In the genomic region with DNA sequence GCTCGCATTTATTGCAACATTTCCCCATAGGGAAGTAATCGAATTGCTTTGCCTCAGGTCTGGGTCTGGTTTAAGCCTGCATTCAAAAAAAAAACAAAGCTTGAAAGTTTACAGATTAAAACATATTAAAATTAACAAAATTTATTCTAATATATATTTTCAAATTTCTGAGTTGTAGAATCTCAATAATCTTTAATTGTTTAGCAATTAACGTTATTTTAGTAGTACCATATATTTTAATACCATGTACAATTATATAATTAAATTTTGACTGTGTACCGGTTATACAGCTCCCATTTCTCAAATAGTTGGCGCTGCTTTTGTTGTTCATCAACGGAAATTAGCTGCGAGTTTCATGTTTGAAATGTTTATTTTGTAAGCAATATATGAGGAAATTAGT, we compare ENCODE assay signal across 3 fruit fly cellular contexts.
TF ChIP-seq lines count a peak whose summit lies in the region.

No protein-coding gene starts in this region.

- no peak for TF ChIP-seq CTCF in whole organism, embryonic (GFP tag; optimal IDR thresholded peaks at IDR 0.05; lab: Kevin White, UChicago)

TF ChIP-seq in whole organism, adult, 20 proteins besides CTCF, POLR2A, EP300 and RAD21:
- TF ChIP-seq kay (GFP tag; lab: Kevin White, UChicago; ENCODE audit: borderline replicate concordance) (peak; percentile 52), CG11617 (GFP tag; optimal IDR thresholded peaks at IDR 0.05; lab: Kevin White, UChicago) (no peak)

TF ChIP-seq in whole organism, embryonic, 481 proteins besides CTCF, POLR2A, EP300 and RAD21 (continues in another document):
- TF ChIP-seq seq (GFP tag; IDR thresholded peaks at IDR 0.05; lab: Robert Waterston, UW) (no peak), CG18619 (GFP tag; optimal IDR thresholded peaks at IDR 0.05; lab: Kevin White, UChicago) (peak; percentile 9), tgo (GFP tag; IDR thresholded peaks at IDR 0.05; lab: Robert Waterston, UW) (0 out of 3 replicates have a peak, but pooled peaks have one; percentile 13), CG17359 (tag; optimal IDR thresholded peaks at IDR 0.05; lab: Kevin White, UChicago) (peak; percentile 64), CG8290 (GFP tag; optimal IDR thresholded peaks at IDR 0.05; lab: Kevin White, UChicago) (no peak), CG8290 (tag; optimal IDR thresholded peaks at IDR 0.05; lab: Kevin White, UChicago) (no peak), CG13296 (GFP tag; optimal IDR thresholded peaks at IDR 0.05; lab: Kevin White, UChicago) (peak; percentile 13), Sox102F (GFP tag; optimal IDR thresholded peaks at IDR 0.05; lab: Kevin White, UChicago) (peak; percentile 78), CG31441 (GFP tag; IDR thresholded peaks at IDR 0.05; lab: Robert Waterston, UW) (peak; percentile 80), CG30403 (GFP tag; optimal IDR thresholded peaks at IDR 0.05; lab: Kevin White, UChicago) (peak; percentile 5), ash1 (GFP tag; optimal IDR thresholded peaks at IDR 0.05; lab: Kevin White, UChicago) (no peak), Hr78 (GFP tag; optimal IDR thresholded peaks at IDR 0.05; lab: Kevin White, UChicago) (no peak), az2 (GFP tag; optimal IDR thresholded peaks at IDR 0.05; lab: Kevin White, UChicago) (peak; percentile 15), unpg (GFP tag; optimal IDR thresholded peaks at IDR 0.05; lab: Kevin White, UChicago) (peak; percentile 50), CG10543 (GFP tag; optimal IDR thresholded peaks at IDR 0.05; lab: Kevin White, UChicago) (no peak), CG17385 (GFP tag; optimal IDR thresholded peaks at IDR 0.05; lab: Kevin White, UChicago) (peak; percentile 4), grau (tag; optimal IDR thresholded peaks at IDR 0.05; lab: Kevin White, UChicago) (peak; percentile 36), CG14050 (GFP tag; IDR thresholded peaks at IDR 0.05; lab: Robert Waterston, UW) (peak; percentile 32; the same call in 1 of the 3 replicates), CoRest (tag; optimal IDR thresholded peaks at IDR 0.05; lab: Kevin White, UChicago) (peak; percentile 54), Asciz (GFP tag; optimal IDR thresholded peaks at IDR 0.05; lab: Kevin White, UChicago) (peak; percentile 28), CG11504 (tag; optimal IDR thresholded peaks at IDR 0.05; lab: Kevin White, UChicago) (peak; percentile 77), D19A (tag; optimal IDR thresholded peaks at IDR 0.05; lab: Kevin White, UChicago) (peak; percentile 1), Hr51 (GFP tag; optimal IDR thresholded peaks at IDR 0.05; lab: Kevin White, UChicago) (peak in 1 of 2 experiments; percentile 92), CG10979 (tag; optimal IDR thresholded peaks at IDR 0.05; lab: Kevin White, UChicago) (no peak), CG6689 (GFP tag; IDR thresholded peaks at IDR 0.05; lab: Robert Waterston, UW) (0 out of 2 replicates have a peak, but pooled peaks have one; percentile 41), stc (GFP tag; IDR thresholded peaks at IDR 0.05; lab: Robert Waterston, UW) (peak; percentile 60; the same call in 1 of the 2 replicates), jing (GFP tag; optimal IDR thresholded peaks at IDR 0.05; lab: Kevin White, UChicago) (no peak), CG1233 (GFP tag; optimal IDR thresholded peaks at IDR 0.05; lab: Kevin White, UChicago) (no peak), CG33557 (GFP tag; optimal IDR thresholded peaks at IDR 0.05; lab: Kevin White, UChicago) (no peak), CG10267 (tag; optimal IDR thresholded peaks at IDR 0.05; lab: Kevin White, UChicago) (no peak), hkb (optimal IDR thresholded peaks at IDR 0.05; lab: Kevin White, UChicago) (no peak), hkb (GFP tag; IDR thresholded peaks at IDR 0.05; lab: Robert Waterston, UW) (peak; percentile 49; the same call in 1 of the 2 replicates), Sox100B (GFP tag; optimal IDR thresholded peaks at IDR 0.05; lab: Kevin White, UChicago) (peak; percentile 65), CG2678 (tag; optimal IDR thresholded peaks at IDR 0.05; lab: Kevin White, UChicago) (peak; percentile 58), Oli (tag; optimal IDR thresholded peaks at IDR 0.05; lab: Kevin White, UChicago) (peak; percentile 50), CG4424 (GFP tag; optimal IDR thresholded peaks at IDR 0.05; lab: Kevin White, UChicago) (peak; percentile 13), CG18262 (tag; optimal IDR thresholded peaks at IDR 0.05; lab: Kevin White, UChicago) (peak; percentile 43), Xbp1 (GFP tag; optimal IDR thresholded peaks at IDR 0.05; lab: Kevin White, UChicago) (peak; percentile 33), pan (optimal IDR thresholded peaks at IDR 0.05; lab: Kevin White, UChicago) (no peak), pan (GFP tag; optimal IDR thresholded peaks at IDR 0.05 in 1 of 2, IDR thresholded peaks at IDR 0.05 in 1 of 2) (peak in 1 of 2 experiments; percentile 40), Dek (tag; optimal IDR thresholded peaks at IDR 0.05; lab: Kevin White, UChicago) (peak; percentile 2)

TF ChIP-seq in whole organism, prepupa, 60 proteins besides CTCF, POLR2A, EP300 and RAD21:
- TF ChIP-seq CG8119 (GFP tag; IDR thresholded peaks at IDR 0.05; lab: Robert Waterston, UW) = peak; percentile 62; the same call in 2 of the 3 replicates
- peak; percentile 63 for TF ChIP-seq Hr4 (GFP tag; optimal IDR thresholded peaks at IDR 0.05; lab: Kevin White, UChicago)
- TF ChIP-seq dsx (GFP tag; optimal IDR thresholded peaks at IDR 0.05; lab: Kevin White, UChicago; ENCODE audit: poor library complexity, severe bottlenecking) = no peak
- peak; percentile 67 for TF ChIP-seq Eip78C (GFP tag; lab: Kevin White, UChicago)
- TF ChIP-seq CG4318 (GFP tag; optimal IDR thresholded peaks at IDR 0.05; lab: Kevin White, UChicago) = no peak
- TF ChIP-seq CG32006 (GFP tag; optimal IDR thresholded peaks at IDR 0.05; lab: Kevin White, UChicago) = peak; percentile 24
- no peak for TF ChIP-seq CG10669 (GFP tag; optimal IDR thresholded peaks at IDR 0.05; lab: Kevin White, UChicago)
- TF ChIP-seq CG31627 (GFP tag; optimal IDR thresholded peaks at IDR 0.05; lab: Kevin White, UChicago) = no peak
- TF ChIP-seq Hr39 (GFP tag; optimal IDR thresholded peaks at IDR 0.05; lab: Kevin White, UChicago) = no peak
- TF ChIP-seq acj6 (GFP tag; optimal IDR thresholded peaks at IDR 0.05; lab: Kevin White, UChicago) = no peak
- TF ChIP-seq CG15336 (GFP tag; IDR thresholded peaks at IDR 0.05; lab: Robert Waterston, UW) = no peak; the same call in 1 of the 2 replicates
